Worm (Caenorhabditis elegans) whole organism, mixed stage, embryonic: Measurements from ENCODE around the gene srh-138.

Experiments used
- M03D4.4 ChIP-seq: sonication (generic microtip); optimal IDR thresholded peaks from 2 replicates; lab custom pipeline; 2017; ENCODE audit warnings: mild to moderate bottlenecking, missing genetic modification characterization, missing compliant biosample characterization
- bed-3 ChIP-seq: fragments of 200-800 bp; sonication (Bioruptor generic); optimal IDR thresholded peaks from 3 replicates; lab custom pipeline; 2018; ENCODE audit warnings: mild to moderate bottlenecking, missing genetic modification characterization, moderate library complexity, missing compliant biosample characterization
- blmp-1 ChIP-seq: fragments of 150-350 bp; optimal IDR thresholded peaks from 2 replicates; lab custom pipeline; 2014; ENCODE audit warnings: missing biosample characterization, missing genetic modification characterization
- ceh-39 ChIP-seq: fragments of 150-350 bp; optimal IDR thresholded peaks from 2 replicates; lab custom pipeline; 2014; ENCODE audit warnings: missing biosample characterization, missing genetic modification characterization
- cnd-1 ChIP-seq: fragments of 200-800 bp; sonication (Bioruptor generic); optimal IDR thresholded peaks from 2 replicates; lab custom pipeline; 2018; ENCODE audit warnings: mild to moderate bottlenecking, missing genetic modification characterization, missing compliant biosample characterization
- drap-1 ChIP-seq: fragments of 200-800 bp; sonication (Bioruptor generic); optimal IDR thresholded peaks from 3 replicates; lab custom pipeline; 2018; ENCODE audit warnings: mild to moderate bottlenecking, missing genetic modification characterization, missing compliant biosample characterization
- elt-1 ChIP-seq: sonication (generic microtip); optimal IDR thresholded peaks from 2 replicates; lab custom pipeline; 2017; ENCODE audit warnings: missing genetic modification characterization, mild to moderate bottlenecking, missing compliant biosample characterization, antibody characterized with exemption, moderate library complexity, borderline replicate concordance; ENCODE audit not compliant: insufficient read depth
- elt-3 ChIP-seq: fragments of 150-350 bp; optimal IDR thresholded peaks from 2 replicates; lab custom pipeline; 2014; ENCODE audit warnings: missing biosample characterization, missing genetic modification characterization
- flh-1 ChIP-seq: fragments of 200-800 bp; sonication (Bioruptor generic); optimal IDR thresholded peaks from 2 replicates; lab custom pipeline; 2018; ENCODE audit warnings: mild to moderate bottlenecking, missing genetic modification characterization, moderate library complexity, missing compliant biosample characterization
- ham-2 ChIP-seq: fragments of 200-800 bp; sonication (Bioruptor generic); optimal IDR thresholded peaks from 2 replicates; lab custom pipeline; 2018; ENCODE audit warnings: mild to moderate bottlenecking, missing genetic modification characterization, missing compliant biosample characterization
- hlh-1 ChIP-seq: fragments of 150-350 bp; optimal IDR thresholded peaks from 2 replicates; lab custom pipeline; 2014; ENCODE audit warnings: missing biosample characterization, missing genetic modification reagents, missing genetic modification characterization
- lin-13 ChIP-seq: fragments of 150-350 bp; optimal IDR thresholded peaks from 2 replicates; lab custom pipeline; 2014; ENCODE audit warnings: missing biosample characterization, missing genetic modification characterization
- lin-32 ChIP-seq: fragments of 200-800 bp; sonication (Bioruptor generic); optimal IDR thresholded peaks from 2 replicates; lab custom pipeline; 2018; ENCODE audit warnings: mild to moderate bottlenecking, missing genetic modification characterization, missing compliant biosample characterization
- lsy-2 ChIP-seq: fragments of 150-350 bp; optimal IDR thresholded peaks from 2 replicates; lab custom pipeline; 2014; ENCODE audit warnings: missing biosample characterization, missing genetic modification characterization
- mab-5 ChIP-seq: fragments of 150-350 bp; optimal IDR thresholded peaks from 2 replicates; lab custom pipeline; 2014; ENCODE audit warnings: missing biosample characterization, missing genetic modification characterization
- mep-1 ChIP-seq: fragments of 150-350 bp; optimal IDR thresholded peaks from 2 replicates; lab custom pipeline; 2017; ENCODE audit warnings: missing biosample characterization, missing genetic modification reagents, missing genetic modification characterization, inconsistent platforms
- mls-2 ChIP-seq: sonication (generic microtip); optimal IDR thresholded peaks from 2 replicates; lab custom pipeline; 2016; ENCODE audit warnings: mild to moderate bottlenecking, missing genetic modification characterization, moderate library complexity, missing compliant biosample characterization
- nhr-12 ChIP-seq: fragments of 150-350 bp; optimal IDR thresholded peaks from 2 replicates; lab custom pipeline; 2014; ENCODE audit warnings: missing biosample characterization, missing genetic modification characterization
- nhr-237 ChIP-seq: fragments of 150-350 bp; optimal IDR thresholded peaks from 2 replicates; lab custom pipeline; 2014; ENCODE audit warnings: missing biosample characterization, missing genetic modification characterization
- pha-4 ChIP-seq: fragments of 150-350 bp; optimal IDR thresholded peaks from 2 replicates; lab custom pipeline; 2018; ENCODE audit warnings: missing biosample characterization, missing genetic modification reagents, missing genetic modification characterization
- snpc-4 ChIP-seq: fragments of 150-350 bp; optimal IDR thresholded peaks from 2 replicates; lab custom pipeline; 2014; ENCODE audit warnings: missing biosample characterization, missing genetic modification characterization
- tbx-8 ChIP-seq: fragments of 200-800 bp; sonication (Bioruptor generic); optimal IDR thresholded peaks from 2 replicates; lab custom pipeline; 2018; ENCODE audit warnings: mild to moderate bottlenecking, missing genetic modification characterization, moderate library complexity, missing compliant biosample characterization
- unc-120 ChIP-seq: sonication (generic microtip); optimal IDR thresholded peaks from 2 replicates; lab custom pipeline; 2017; ENCODE audit warnings: missing genetic modification characterization, missing compliant biosample characterization; ENCODE audit not compliant: poor library complexity, severe bottlenecking
- unc-62 ChIP-seq: fragments of 150-350 bp; optimal IDR thresholded peaks from 2 replicates; lab custom pipeline; 2014; ENCODE audit warnings: missing biosample characterization, missing genetic modification reagents, missing genetic modification characterization

The srh-138 gene

ce11 chrV:16429940-16430339, 40.9 kb downstream of the srh-138 start, which contains the start of gene str-73:
TSS of gene str-73 (plus strand) at chrV:16430240.
- TF ChIP-seq hlh-1 (tag; lab: Kevin White, UChicago) (no peak), blmp-1 (tag; lab: Kevin White, UChicago) (no peak), ceh-39 (tag; lab: Kevin White, UChicago) (no peak), mls-2 (tag; lab: Kevin White, UChicago) (no peak), drap-1 (GFP tag; lab: Kevin White, UChicago) (no peak)

DNA sequence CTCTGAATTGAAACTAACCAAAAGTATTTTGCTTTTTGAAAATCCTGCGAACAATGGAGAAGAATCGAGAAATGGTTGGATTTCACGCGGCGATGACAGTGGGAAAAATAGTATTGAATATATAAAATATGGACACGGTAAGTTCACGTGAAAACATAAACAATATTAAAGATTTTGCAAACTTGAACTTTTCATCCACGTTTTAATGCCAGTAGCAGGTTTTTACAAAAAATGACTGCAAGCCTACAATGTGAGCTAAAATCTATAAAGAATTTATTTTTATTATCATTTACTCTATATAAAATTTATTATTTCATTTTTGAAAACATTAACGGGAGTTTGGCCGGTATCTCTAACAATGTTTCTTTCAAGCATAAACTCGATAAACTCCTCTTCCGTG, 41.3 kb downstream of the srh-138 start, which contains the start of gene F26D2.10:
Gene F26D2.10, minus strand, starts transcription at position 101 of the 400 bp plus-strand sequence.
- TF ChIP-seq ham-2 (GFP tag; lab: Kevin White, UChicago) (no peak), elt-3 (tag; lab: Kevin White, UChicago) (no peak), bed-3 (GFP tag; lab: Kevin White, UChicago) (no peak), elt-1 (tag; lab: Kevin White, UChicago) (no peak), M03D4.4 (no peak), hlh-1 (tag; lab: Kevin White, UChicago) (no peak), mab-5 (tag; lab: Kevin White, UChicago) (no peak), ceh-39 (tag; lab: Kevin White, UChicago) (no peak), pha-4 (tag; lab: Kevin White, UChicago) (no peak), nhr-12 (tag; lab: Kevin White, UChicago) (no peak), lin-13 (tag; lab: Kevin White, UChicago) (no peak), cnd-1 (tag; lab: Kevin White, UChicago) (no peak)

DNA sequence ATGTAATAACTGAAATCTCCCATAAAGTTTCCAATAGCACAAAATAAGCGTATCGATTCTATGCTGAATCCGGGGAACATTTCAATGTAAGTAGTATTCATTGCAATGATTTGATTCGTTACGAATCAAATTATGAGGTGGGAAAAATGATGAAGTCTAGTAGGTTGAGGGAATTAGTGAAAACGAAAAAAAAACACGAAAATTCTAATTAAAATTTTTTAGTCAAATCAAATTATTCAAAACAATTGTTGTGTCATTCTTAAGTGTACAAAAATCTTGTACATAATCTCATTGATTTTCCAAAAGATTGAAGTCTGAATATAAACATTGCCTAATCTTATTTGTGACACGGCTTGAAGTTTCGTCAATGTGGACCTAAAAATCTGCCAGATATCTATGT, 46.4 kb downstream of the srh-138 start, which contains the start of gene srw-29:
Gene srw-29, minus strand, starts transcription at position 101 of the 400 bp plus-strand sequence.
- TF ChIP-seq tbx-8 (no peak), pha-4 (tag; lab: Kevin White, UChicago) (no peak), elt-3 (tag; lab: Kevin White, UChicago) (no peak), nhr-12 (tag; lab: Kevin White, UChicago) (no peak), nhr-237 (tag; lab: Kevin White, UChicago) (no peak), lin-13 (tag; lab: Kevin White, UChicago) (no peak), elt-1 (tag; lab: Kevin White, UChicago) (no peak), mep-1 (tag; lab: Kevin White, UChicago) (no peak)

- no peak for TF ChIP-seq flh-1 (GFP tag; lab: Kevin White, UChicago)
- no peak for TF ChIP-seq elt-1 (tag; lab: Kevin White, UChicago)
- no peak for TF ChIP-seq unc-120
These were observed 50.1 kb downstream of the srh-138 start, which contains the start of gene srw-48 for ce11 chrV:16420696-16421095. TSS of gene srw-48 (plus strand) at chrV:16420996.

DNA sequence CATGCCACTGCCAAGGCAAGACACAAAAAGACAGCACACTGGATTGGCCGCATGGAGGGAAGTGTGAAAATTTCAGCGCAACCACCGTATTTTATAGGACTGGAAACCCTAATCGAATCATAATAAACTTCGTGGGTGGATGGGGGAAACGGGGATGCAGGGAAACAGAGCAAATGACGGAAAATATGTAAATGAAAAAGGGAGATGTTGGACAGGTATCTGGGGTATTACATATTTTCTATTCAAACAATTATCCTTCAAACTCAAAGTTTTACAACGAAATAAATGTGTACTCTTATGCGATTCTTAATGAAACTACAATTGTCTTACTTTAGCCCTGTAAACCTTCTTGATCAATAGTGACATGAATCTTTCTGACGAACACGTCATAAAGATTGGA, 51.0 kb downstream of the srh-138 start, which contains the start of gene F26D2.16:
Gene F26D2.16, minus strand, starts transcription at position 101 of the 400 bp plus-strand sequence.
- TF ChIP-seq blmp-1 (tag; lab: Kevin White, UChicago) (no peak), nhr-237 (tag; lab: Kevin White, UChicago) (no peak), unc-120 (no peak), lsy-2 (tag; lab: Kevin White, UChicago) (no peak), flh-1 (GFP tag; lab: Kevin White, UChicago) (no peak), lin-32 (GFP tag; lab: Kevin White, UChicago) (no peak), unc-62 (GFP tag; lab: Kevin White, UChicago) (no peak), hlh-1 (tag; lab: Kevin White, UChicago) (no peak), cnd-1 (tag; lab: Kevin White, UChicago) (no peak), tbx-8 (no peak), drap-1 (GFP tag; lab: Kevin White, UChicago) (no peak), snpc-4 (tag; lab: Kevin White, UChicago) (no peak)
- TF ChIP-seq, all 35 proteins: peak for 0
